Worm (Caenorhabditis elegans): ENCODE measurements around the gene Y49F6B.13.
"Not testable (repeated sequence)": the region's sequence is repeated elsewhere in the genome, so short reads cannot be mapped to it uniquely, and the experiment has no call there.

Y49F6B.13 gene

DNA sequence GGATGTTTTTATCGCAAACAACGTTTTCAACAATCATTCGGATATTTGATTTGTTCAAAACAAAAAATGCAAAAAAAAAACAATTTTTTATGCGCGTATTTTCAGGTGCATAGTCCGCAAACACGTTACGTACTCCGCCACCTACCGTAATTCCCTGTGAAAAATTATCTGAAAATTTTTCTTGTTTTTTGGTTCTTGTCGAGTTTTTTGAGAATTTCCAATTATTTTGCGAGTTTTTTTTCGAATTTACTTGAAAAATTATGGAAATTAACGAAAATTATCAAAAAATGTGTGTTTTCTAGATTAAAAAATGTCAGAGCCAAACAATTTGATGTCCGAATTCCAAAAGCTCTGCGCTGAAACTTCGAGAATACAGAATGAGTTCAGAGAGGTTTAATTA, 19.1 kb downstream of the Y49F6B.13 start, which contains the start of gene C16C8.12:
C16C8.12 (plus strand) TSS at position 301 of the 400 bp plus-strand sequence.
- TF ChIP-seq him-1 (tag; optimal IDR thresholded peaks at IDR 0.05) (no peak), W03F9.2 (tag; optimal IDR thresholded peaks at IDR 0.05) (no peak), dao-5 (tag; optimal IDR thresholded peaks at IDR 0.05) (no peak)

DNA sequence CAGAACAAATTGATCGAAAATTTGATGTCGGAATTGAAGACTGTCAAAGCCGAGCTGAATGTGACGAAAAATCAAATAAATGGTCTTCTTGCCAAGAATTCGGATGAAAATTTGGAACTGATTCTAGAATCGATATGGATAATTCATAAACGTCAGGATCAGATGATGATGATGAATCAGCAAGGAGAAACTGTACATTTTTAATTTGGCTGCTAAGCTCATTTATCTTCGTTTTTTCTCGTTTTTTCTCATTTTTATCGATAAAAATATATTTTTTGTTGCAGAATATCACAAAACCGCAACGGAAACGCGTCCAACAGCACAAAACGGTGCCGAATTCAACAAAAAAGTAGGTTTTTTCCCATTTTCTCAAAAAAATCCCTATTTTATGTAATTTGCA, 22.0 kb downstream of the Y49F6B.13 start, which contains the start of gene C16C8.14:
C16C8.14 (plus strand) TSS at position 301 of the 400 bp plus-strand sequence.
- not testable (repeated sequence) for TF ChIP-seq dao-5, him-1, W03F9.2 (tag; optimal IDR thresholded peaks at IDR 0.05)

DNA sequence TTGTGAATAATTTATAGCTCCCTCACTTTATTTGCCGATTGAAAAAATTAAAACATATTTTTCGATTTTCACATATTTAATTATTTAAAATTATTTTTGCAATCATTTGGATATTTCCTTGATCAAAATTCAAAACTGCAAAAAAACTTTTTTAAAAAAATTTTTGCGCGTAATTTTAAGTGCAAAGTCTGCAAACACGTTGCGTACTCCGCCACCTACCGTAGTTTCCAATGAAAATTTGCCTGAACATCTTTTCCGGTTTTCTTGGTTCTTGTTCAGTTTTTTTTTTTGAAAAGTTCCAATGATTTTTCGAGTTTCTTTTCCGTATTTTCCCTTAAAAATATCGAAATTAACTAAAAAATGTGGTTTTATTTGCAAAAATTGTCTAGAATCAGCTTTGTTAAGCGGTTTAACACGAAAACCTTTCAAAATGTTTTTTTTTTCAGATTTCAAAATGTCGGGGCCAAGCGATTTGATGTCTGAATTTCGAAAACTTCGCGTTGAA, 22.7 kb downstream of the Y49F6B.13 start, which contains the start of gene C16C8.25:
C16C8.25 (plus strand) TSS at position 455 of the 505 bp plus-strand sequence.
- no peak for TF ChIP-seq W03F9.2 (tag; optimal IDR thresholded peaks at IDR 0.05)
- TF ChIP-seq him-1 (tag; optimal IDR thresholded peaks at IDR 0.05) = no peak

DNA sequence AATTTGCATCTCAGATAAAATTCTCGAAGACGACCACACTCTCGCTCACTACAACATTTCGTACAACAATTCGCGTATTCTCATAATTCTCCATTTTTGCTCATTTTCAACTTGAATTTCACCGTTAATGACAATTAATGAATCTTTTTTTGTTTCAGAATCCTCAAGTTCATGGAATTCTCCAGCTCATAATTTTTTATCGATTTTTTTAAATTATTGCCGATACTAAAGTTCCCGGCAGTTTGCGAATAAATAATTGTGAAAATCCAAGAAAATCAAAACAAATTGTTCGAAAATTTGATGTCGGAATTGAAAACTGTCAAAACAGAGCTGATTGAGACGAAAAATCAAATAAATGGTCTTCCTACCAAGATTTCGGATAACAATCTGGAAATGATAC, 23.6 kb downstream of the Y49F6B.13 start, which contains the start of gene C16C8.21:
C16C8.21 (plus strand) TSS at position 301 of the 400 bp plus-strand sequence.
- TF ChIP-seq him-1 (tag; optimal IDR thresholded peaks at IDR 0.05) = no peak
- no peak for TF ChIP-seq W03F9.2 (tag; optimal IDR thresholded peaks at IDR 0.05)
- no peak for TF ChIP-seq dao-5 (tag; optimal IDR thresholded peaks at IDR 0.05)

DNA sequence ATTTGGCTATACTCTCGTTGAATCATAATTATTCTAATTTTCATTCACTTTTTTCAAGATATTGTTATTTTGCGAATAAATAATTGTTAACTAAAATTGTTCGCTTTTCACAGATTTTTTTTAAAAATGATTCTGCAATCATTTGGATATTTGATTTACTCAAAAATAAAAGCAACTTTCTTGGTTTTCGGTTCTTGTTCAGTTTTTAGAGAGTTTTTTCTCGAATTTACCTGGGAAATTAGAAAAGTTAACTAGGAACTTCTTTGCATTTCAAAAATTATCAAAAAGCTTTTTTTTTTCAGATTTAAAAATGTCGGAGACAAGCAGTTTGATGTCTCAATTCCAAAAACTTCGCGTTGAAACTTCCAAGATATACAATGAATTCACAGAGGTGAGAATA, 24.9 kb downstream of the Y49F6B.13 start, which contains the start of the genes C16C8.20 and gldi-6:
C16C8.20 (plus strand) TSS at position 301 of the 400 bp plus-strand sequence.
gldi-6 (plus strand) TSS at position 301 of the 400 bp plus-strand sequence.
- TF ChIP-seq him-1 (tag; optimal IDR thresholded peaks at IDR 0.05) (no peak), W03F9.2 (tag; optimal IDR thresholded peaks at IDR 0.05) (no peak), dao-5 (tag; optimal IDR thresholded peaks at IDR 0.05) (no peak)

DNA sequence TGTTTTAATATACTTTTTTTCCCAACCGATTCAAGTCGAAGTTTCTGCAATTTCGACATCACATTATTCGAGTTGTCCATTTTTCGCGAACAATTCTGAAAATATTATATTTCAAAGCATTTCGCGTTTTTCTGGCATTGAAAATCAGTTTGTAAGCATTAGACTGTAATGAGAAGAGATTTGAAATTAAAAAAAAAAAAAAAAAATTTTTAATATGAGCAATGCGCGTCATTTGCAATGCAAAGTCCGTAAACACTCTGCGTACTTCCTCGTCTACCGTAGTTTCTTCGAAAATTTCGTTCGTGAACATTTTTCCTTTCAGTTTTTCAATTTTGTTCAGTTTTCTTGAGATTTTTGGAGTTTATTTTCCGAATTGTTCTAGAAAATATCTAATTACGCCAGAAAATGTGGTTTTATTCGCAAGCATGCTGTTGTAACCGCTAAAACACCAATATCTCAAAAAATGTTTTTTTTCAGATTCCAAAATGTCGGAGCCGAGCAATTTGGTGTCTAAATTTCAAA, 26.2 kb downstream of the Y49F6B.13 start, which contains the start of the genes C16C8.5 and C16C8.16:
C16C8.5 (minus strand) TSS at position 101 of the 522 bp plus-strand sequence.
C16C8.16 (plus strand) TSS at position 472 of the 522 bp plus-strand sequence.
- TF ChIP-seq him-1 (tag; optimal IDR thresholded peaks at IDR 0.05) = no peak
- no peak for TF ChIP-seq W03F9.2 (tag; optimal IDR thresholded peaks at IDR 0.05)
- TF ChIP-seq dao-5 (tag; optimal IDR thresholded peaks at IDR 0.05) = no peak

DNA sequence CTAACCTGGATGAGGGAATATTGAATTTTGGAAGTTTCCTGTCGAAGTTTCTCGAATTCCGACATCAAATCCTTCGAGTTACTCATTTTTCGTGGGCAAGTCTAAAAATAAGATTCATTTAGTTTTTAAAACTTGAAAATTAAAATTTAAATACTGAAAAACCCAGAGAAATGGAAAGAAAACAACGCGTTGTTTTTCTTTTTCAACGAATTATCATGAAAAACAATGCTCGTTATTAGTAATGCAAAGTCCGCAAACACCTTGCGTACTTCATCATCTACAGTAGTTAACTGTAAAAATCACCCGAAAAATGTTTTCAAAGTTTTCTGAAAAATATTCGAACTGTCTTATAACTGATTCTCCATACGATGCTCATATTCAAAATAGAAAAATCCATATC, 27.2 kb downstream of the Y49F6B.13 start, which contains the start of gene C16C8.4:
C16C8.4 (minus strand) TSS at position 101 of the 400 bp plus-strand sequence.
- TF ChIP-seq him-1 (tag; optimal IDR thresholded peaks at IDR 0.05) (no peak), dao-5 (tag; optimal IDR thresholded peaks at IDR 0.05) (no peak), W03F9.2 (tag; optimal IDR thresholded peaks at IDR 0.05) (no peak)

DNA sequence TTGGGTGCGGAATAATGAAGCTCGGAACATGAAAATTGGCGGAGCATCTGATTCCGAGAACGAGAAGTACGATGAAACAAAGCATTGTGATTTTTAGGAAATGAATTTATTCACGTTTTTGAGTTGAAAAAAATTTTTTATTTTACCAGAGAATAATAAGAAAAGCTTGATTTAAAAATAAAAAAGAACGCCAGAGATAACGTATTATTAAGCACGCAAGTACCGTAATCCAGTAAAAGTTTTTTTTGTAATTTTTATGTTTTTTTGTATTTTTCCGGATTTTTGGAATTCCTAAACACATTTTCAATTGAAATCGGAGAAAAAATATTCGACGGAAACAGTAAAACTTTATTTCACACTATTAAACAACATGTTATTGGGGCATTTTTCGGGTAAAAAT, 28.3 kb downstream of the Y49F6B.13 start, which contains the start of gene C16C8.22:
C16C8.22 (minus strand) TSS at position 101 of the 400 bp plus-strand sequence.
- TF ChIP-seq dao-5 (tag; optimal IDR thresholded peaks at IDR 0.05) = no peak
- no peak for TF ChIP-seq him-1 (tag; optimal IDR thresholded peaks at IDR 0.05)
- no peak for TF ChIP-seq W03F9.2 (tag; optimal IDR thresholded peaks at IDR 0.05)

DNA sequence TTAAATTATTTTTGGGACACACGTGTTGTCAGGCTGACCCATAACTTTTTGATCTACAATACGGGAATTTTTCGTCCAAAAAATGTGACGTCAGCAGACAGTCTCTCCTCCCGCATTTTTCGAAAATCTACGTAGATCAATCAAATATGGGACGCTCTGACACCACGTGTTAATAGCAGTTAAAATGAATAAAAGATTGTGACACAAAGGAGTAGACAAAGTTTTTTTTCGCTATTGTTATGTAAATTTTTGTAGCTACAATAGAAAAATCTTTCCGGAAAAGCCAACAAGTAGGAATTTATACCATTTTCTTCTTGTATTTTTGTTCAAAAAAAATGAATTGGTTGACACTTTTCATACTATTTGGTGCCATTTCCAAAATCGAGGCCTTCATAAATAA, 30.1 kb downstream of the Y49F6B.13 start, which contains the start of gene C16C8.27:
C16C8.27 (plus strand) TSS at position 301 of the 400 bp plus-strand sequence.
- no peak for TF ChIP-seq him-1 (tag; optimal IDR thresholded peaks at IDR 0.05)

DNA sequence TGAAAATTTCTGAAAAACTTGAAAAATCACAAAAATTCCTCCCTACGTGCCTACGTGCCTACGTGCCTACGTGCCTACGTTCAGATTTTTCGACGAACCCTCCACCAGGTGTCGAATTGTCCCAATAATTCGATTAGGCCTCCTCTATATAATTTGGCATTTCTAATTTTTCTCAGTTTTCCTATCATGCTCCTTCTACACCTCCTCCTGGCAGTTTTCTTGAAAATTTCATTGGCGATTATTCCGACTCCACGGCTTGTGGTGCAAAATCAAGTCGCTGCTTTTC, 30.9 kb downstream of the Y49F6B.13 start, which contains the start of gene C16C8.17:
C16C8.17 (plus strand) TSS at position 187 of the 286 bp plus-strand sequence.
- TF ChIP-seq dao-5 (tag; optimal IDR thresholded peaks at IDR 0.05) = no peak
- no peak for TF ChIP-seq him-1 (tag; optimal IDR thresholded peaks at IDR 0.05)
- TF ChIP-seq W03F9.2 (tag; optimal IDR thresholded peaks at IDR 0.05) = no peak

DNA sequence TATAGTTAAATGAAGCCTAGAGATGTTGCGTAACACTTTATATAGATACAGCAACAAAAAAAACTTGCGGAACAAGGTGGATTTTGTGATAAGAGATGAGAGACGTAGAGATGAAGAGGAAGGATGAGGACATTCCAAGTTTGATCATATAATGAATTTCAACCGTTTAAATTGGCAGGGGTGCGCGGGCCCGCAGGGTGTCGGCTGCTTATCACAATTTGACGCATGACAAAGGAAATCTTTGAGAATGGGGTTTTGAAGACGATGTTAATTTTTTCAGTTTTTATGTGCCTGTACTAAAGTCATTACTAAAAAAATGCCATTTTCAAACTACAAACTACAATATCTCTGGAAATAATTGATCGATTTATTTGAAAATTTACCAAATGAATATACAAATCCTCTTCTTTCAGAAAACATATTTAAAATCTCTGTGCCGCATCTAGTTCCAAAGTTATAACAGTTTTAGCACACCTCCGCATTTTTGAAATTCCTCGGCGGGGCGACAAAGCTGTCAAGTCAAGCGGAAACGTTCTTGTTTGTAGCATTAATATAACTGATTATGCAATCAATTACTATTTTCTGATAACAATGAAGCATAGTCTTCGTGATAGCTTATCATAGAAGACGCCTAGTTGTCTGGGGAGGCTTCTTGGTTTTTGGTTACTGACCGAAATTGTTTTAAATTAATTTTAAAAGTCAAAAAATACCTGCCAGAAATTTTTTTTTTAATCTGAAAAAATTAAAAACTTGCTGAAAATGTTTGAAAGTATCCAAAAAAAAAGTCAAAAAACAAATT, 31.5 kb downstream of the Y49F6B.13 start:
- TF ChIP-seq W03F9.2 (tag; optimal IDR thresholded peaks at IDR 0.05) (no peak), dao-5 (tag; optimal IDR thresholded peaks at IDR 0.05) (no peak), him-1 (tag; optimal IDR thresholded peaks at IDR 0.05) (no peak)

DNA sequence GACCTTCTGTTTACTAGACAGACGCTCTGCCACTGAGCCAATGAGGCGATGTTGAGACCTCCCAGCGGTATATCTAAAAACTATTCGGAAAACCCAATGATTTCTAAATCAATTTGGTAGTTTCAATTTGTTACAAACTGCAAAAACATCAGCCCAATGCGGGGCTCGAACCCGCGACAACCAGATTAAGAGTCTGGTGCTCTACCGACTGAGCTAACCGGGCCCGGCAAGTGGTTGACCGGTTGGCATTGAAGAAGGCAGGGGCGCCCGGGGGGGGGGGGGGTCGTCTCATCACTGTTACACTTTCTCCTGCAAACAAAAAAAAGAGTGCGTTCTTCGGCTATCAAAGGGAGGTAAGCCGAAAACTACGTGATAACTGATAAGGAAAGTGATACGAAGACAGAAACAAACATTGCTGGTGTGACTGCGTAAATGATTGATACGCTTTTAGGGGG, 32.2 kb downstream of the Y49F6B.13 start:
- TF ChIP-seq dao-5 (tag; optimal IDR thresholded peaks at IDR 0.05) (peak; percentile 73), him-1 (tag; optimal IDR thresholded peaks at IDR 0.05) (no peak)

DNA sequence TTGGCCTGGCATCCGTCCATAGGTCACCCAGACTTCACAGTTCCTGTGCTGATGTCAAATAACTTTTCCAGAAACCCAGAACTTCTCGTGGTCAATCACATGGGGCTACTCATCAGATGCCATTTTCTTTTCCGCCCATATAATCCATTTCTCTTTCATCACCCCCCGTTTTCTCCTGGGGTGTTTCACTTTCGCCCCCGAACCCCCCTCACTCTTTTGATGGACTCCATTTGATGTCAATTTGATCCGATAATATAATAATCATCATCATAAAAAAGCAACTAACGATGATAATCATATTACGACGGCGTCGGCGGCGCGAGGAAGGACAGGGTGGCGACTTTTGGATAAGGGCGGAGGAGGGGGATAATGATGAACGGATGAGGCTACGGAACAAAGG, 33.2 kb downstream of the Y49F6B.13 start:
- TF ChIP-seq him-1 (tag; optimal IDR thresholded peaks at IDR 0.05) = no peak
- no peak for TF ChIP-seq W03F9.2 (tag; optimal IDR thresholded peaks at IDR 0.05)
- TF ChIP-seq dao-5 (tag; optimal IDR thresholded peaks at IDR 0.05) = no peak

DNA sequence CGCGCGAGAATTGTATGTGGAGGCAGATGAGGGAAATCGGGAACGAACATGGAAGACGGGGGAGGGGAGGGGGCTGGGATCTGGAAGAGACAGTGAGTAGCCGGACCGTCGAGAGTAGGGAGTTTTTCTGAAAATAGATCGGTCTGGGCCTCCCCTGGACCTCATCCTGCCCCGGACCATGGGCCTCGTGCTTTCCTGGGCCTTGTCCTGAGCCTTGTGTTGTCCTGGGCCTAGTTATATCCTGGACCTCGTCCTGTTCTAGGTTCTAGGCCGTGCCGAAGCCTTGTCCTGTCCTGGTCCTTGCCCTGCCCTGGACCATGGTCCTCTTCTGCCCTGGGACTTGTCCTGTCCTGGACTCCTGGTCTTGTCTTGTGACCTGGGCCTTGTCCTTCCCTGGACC, 34.1 kb downstream of the Y49F6B.13 start:
- TF ChIP-seq him-1 (tag; optimal IDR thresholded peaks at IDR 0.05) (no peak), W03F9.2 (tag; optimal IDR thresholded peaks at IDR 0.05) (no peak), dao-5 (tag; optimal IDR thresholded peaks at IDR 0.05) (no peak)
